Worm (Caenorhabditis elegans) whole organism, L2 larva: Measurements from ENCODE around the gene rpl-18.

Experiments
- alr-1 ChIP-seq: fragments of 150-350 bp; optimal IDR thresholded peaks from 2 replicates; lab custom pipeline; 2014; ENCODE audit warnings: missing biosample characterization, missing genetic modification characterization
- elt-3 ChIP-seq: sonication (generic microtip); optimal IDR thresholded peaks from 2 replicates; lab custom pipeline; 2017; ENCODE audit warnings: missing biosample characterization, missing genetic modification characterization
- lin-13 ChIP-seq: fragments of 150-350 bp; optimal IDR thresholded peaks from 2 replicates; lab custom pipeline; 2014; ENCODE audit warnings: missing biosample characterization, missing genetic modification reagents, missing genetic modification characterization
- lin-39 ChIP-seq: fragments of 150-350 bp; optimal IDR thresholded peaks from 2 replicates; lab custom pipeline; 2014; ENCODE audit warnings: missing biosample characterization, missing genetic modification reagents, missing genetic modification characterization
- nhr-11 ChIP-seq: fragments of 150-350 bp; optimal IDR thresholded peaks from 2 replicates; lab custom pipeline; 2014; ENCODE audit warnings: missing biosample characterization, missing genetic modification characterization
- nhr-129 ChIP-seq: fragments of 150-350 bp; optimal IDR thresholded peaks from 2 replicates; lab custom pipeline; 2014; ENCODE audit warnings: missing biosample characterization, missing genetic modification characterization
- nhr-23 ChIP-seq: fragments of 150-350 bp; optimal IDR thresholded peaks from 2 replicates; lab custom pipeline; 2014; ENCODE audit warnings: missing biosample characterization, missing genetic modification reagents, missing genetic modification characterization
- skn-1 ChIP-seq: sonication (generic microtip); optimal IDR thresholded peaks from 2 replicates; lab custom pipeline; 2017; ENCODE audit warnings: missing biosample characterization, missing genetic modification characterization
- unc-55 ChIP-seq: fragments of 150-350 bp; sonication (generic microtip); optimal IDR thresholded peaks from 3 replicates; lab custom pipeline; 2014; ENCODE audit warnings: missing biosample characterization, missing genetic modification reagents, missing genetic modification characterization
- unc-62 ChIP-seq: fragments of 150-350 bp; optimal IDR thresholded peaks from 2 replicates; lab custom pipeline; 2014; ENCODE audit warnings: missing biosample characterization, missing genetic modification reagents, missing genetic modification characterization
- zag-1 ChIP-seq: fragments of 150-350 bp; optimal IDR thresholded peaks from 2 replicates; lab custom pipeline; 2014; ENCODE audit warnings: missing biosample characterization, missing genetic modification characterization
- ztf-11 ChIP-seq: sonication (generic microtip); optimal IDR thresholded peaks from 2 replicates; lab custom pipeline; 2017; ENCODE audit warnings: missing biosample characterization, missing genetic modification characterization

- TF ChIP-seq elt-3 (tag; lab: Kevin White, UChicago): no peak
- no peak for TF ChIP-seq ztf-11 (tag; lab: Kevin White, UChicago)
- peak; percentile 77 for TF ChIP-seq nhr-129 (tag; lab: Kevin White, UChicago)
- no peak for TF ChIP-seq zag-1 (tag; lab: Kevin White, UChicago)
- no peak for TF ChIP-seq nhr-23 (tag; lab: Kevin White, UChicago)
- TF ChIP-seq lin-39: no peak
- TF ChIP-seq alr-1 (tag; lab: Kevin White, UChicago): no peak
- TF ChIP-seq unc-62 (GFP tag; lab: Kevin White, UChicago): no peak
- TF ChIP-seq lin-13 (GFP tag; lab: Kevin White, UChicago): no peak
- no peak for TF ChIP-seq skn-1 (tag; lab: Kevin White, UChicago)
- no peak for TF ChIP-seq nhr-11 (tag; lab: Kevin White, UChicago)
- peak; percentile 62 for TF ChIP-seq unc-55
Measured at ce11 chrIV:13783237-13784012, 5.8 kb downstream of the rpl-18 start, which contains the start of gene iscu-1.
